Worm (Caenorhabditis elegans) whole organism, L4 larva: ENCODE measurements around the gene D1025.10.
A peak's percentile ranks its signal among the peaks of the same experiment; 100 is the strongest.

Source experiments
- F44E2.7 ChIP-seq: fragments of 200-800 bp; sonication (Bioruptor generic); IDR thresholded peaks from 2 replicates; pipeline ENCODE4 v2.1.2; 2022; ENCODE audit warnings: missing genetic modification characterization, missing compliant biosample characterization
- F49E8.2 ChIP-seq: sonication (generic microtip); optimal IDR thresholded peaks from 2 replicates; lab custom pipeline; 2016; ENCODE audit warnings: missing compliant biosample characterization, mild to moderate bottlenecking, missing genetic modification characterization, borderline replicate concordance
- T20F7.1 ChIP-seq: fragments of 200-800 bp; sonication (Bioruptor generic); optimal IDR thresholded peaks from 2 replicates; lab custom pipeline; 2018; ENCODE audit warnings: mild to moderate bottlenecking, missing genetic modification characterization, missing compliant biosample characterization
- Y75B8A.6 ChIP-seq: fragments of 200-800 bp; sonication (Bioruptor generic); IDR thresholded peaks from 2 replicates; pipeline ENCODE4 v1.3.6; 2022; ENCODE audit warnings: missing genetic modification reagents, missing genetic modification characterization, missing compliant biosample characterization
- ZK337.2 ChIP-seq: fragments of 200-800 bp; sonication (Bioruptor generic); IDR thresholded peaks from 2 replicates; pipeline ENCODE4 v1.3.6; 2022; ENCODE audit warnings: missing genetic modification reagents, missing genetic modification characterization, missing compliant biosample characterization
- aly-2 ChIP-seq: sonication (generic microtip); optimal IDR thresholded peaks from 2 replicates; lab custom pipeline; 2018; ENCODE audit warnings: missing biosample characterization, missing genetic modification characterization
- ceh-20 ChIP-seq: fragments of 200-800 bp; sonication (Bioruptor generic); IDR thresholded peaks from 2 replicates; pipeline ENCODE4 v1.3.6; 2022; ENCODE audit warnings: missing genetic modification reagents, missing genetic modification characterization, missing compliant biosample characterization
- ceh-28 ChIP-seq: fragments of 150-350 bp; optimal IDR thresholded peaks from 2 replicates; lab custom pipeline; 2014; ENCODE audit warnings: missing biosample characterization, missing genetic modification reagents, missing genetic modification characterization
- ceh-44 ChIP-seq: fragments of 200-800 bp; sonication (Bioruptor generic); IDR thresholded peaks from 2 replicates; pipeline ENCODE4 v1.3.6; 2022; ENCODE audit warnings: missing genetic modification reagents, missing genetic modification characterization, missing compliant biosample characterization
- ceh-82 ChIP-seq: sonication (generic microtip); optimal IDR thresholded peaks from 2 replicates; lab custom pipeline; 2017; ENCODE audit warnings: missing biosample characterization, missing genetic modification characterization
- cey-2 ChIP-seq: sonication (generic microtip); optimal IDR thresholded peaks from 3 replicates; lab custom pipeline; 2017; ENCODE audit warnings: missing genetic modification characterization, mild to moderate bottlenecking, missing compliant biosample characterization, antibody characterized with exemption, borderline replicate concordance; ENCODE audit not compliant: insufficient read depth
- ctbp-1 ChIP-seq: fragments of 200-800 bp; sonication (Bioruptor generic); IDR thresholded peaks from 2 replicates; pipeline ENCODE4 v1.3.6; 2022; ENCODE audit warnings: missing genetic modification reagents, missing genetic modification characterization, missing compliant biosample characterization
- daf-12 ChIP-seq: fragments of 150-350 bp; optimal IDR thresholded peaks from 2 replicates; lab custom pipeline; 2014; ENCODE audit warnings: missing biosample characterization, missing genetic modification reagents, missing genetic modification characterization
- dmd-6 ChIP-seq: fragments of 200-800 bp; sonication (Bioruptor generic); IDR thresholded peaks from 2 replicates; pipeline ENCODE4 v1.3.6; 2022; ENCODE audit warnings: missing genetic modification reagents, missing genetic modification characterization, missing compliant biosample characterization
- dmd-9 ChIP-seq: fragments of 200-800 bp; sonication (Bioruptor generic); IDR thresholded peaks from 2 replicates; pipeline ENCODE4 v1.3.6; 2022; ENCODE audit warnings: missing genetic modification reagents, missing genetic modification characterization, missing compliant biosample characterization
- dve-1 ChIP-seq: sonication (generic microtip); optimal IDR thresholded peaks from 2 replicates; lab custom pipeline; 2017; ENCODE audit warnings: antibody characterized with exemption, mild to moderate bottlenecking, missing genetic modification characterization, missing compliant biosample characterization; ENCODE audit not compliant: insufficient read depth
- egl-27 ChIP-seq: sonication (generic microtip); optimal IDR thresholded peaks from 3 replicates; lab custom pipeline; 2017; ENCODE audit warnings: missing biosample characterization, missing genetic modification reagents, missing genetic modification characterization
- hlh-30 ChIP-seq: sonication (generic microtip); optimal IDR thresholded peaks from 2 replicates; lab custom pipeline; 2017; ENCODE audit warnings: antibody characterized with exemption, mild to moderate bottlenecking, missing genetic modification characterization, missing compliant biosample characterization; ENCODE audit not compliant: insufficient read depth
- hmg-1.1 ChIP-seq: fragments of 200-800 bp; sonication (Bioruptor generic); IDR thresholded peaks from 2 replicates; pipeline ENCODE4 v1.3.6; 2022; ENCODE audit warnings: missing genetic modification reagents, missing genetic modification characterization, missing compliant biosample characterization
- lin-1 ChIP-seq: fragments of 200-800 bp; sonication (Bioruptor generic); IDR thresholded peaks from 2 replicates; pipeline ENCODE4 v1.3.6; 2022; ENCODE audit warnings: missing genetic modification reagents, missing genetic modification characterization, missing compliant biosample characterization
- lin-15B ChIP-seq: fragments of 150-350 bp; sonication (generic microtip); optimal IDR thresholded peaks from 3 replicates; lab custom pipeline; 2014; ENCODE audit warnings: missing biosample characterization, missing genetic modification characterization
- lin-38 ChIP-seq: fragments of 200-800 bp; sonication (Bioruptor generic); IDR thresholded peaks from 2 replicates; pipeline ENCODE4 v1.3.6; 2022; ENCODE audit warnings: missing genetic modification reagents, missing genetic modification characterization, missing compliant biosample characterization
- lir-3 ChIP-seq: sonication (generic microtip); optimal IDR thresholded peaks from 2 replicates; lab custom pipeline; 2016; ENCODE audit warnings: mild to moderate bottlenecking, missing genetic modification characterization, missing compliant biosample characterization
- lsy-2 ChIP-seq, 2 experiments: fragments of 150-350 bp in 1 of 2; sonication (generic microtip) in 1 of 2; optimal IDR thresholded peaks; 2 replicates each; lab custom pipeline; 2014 to 2017; ENCODE audit warnings: missing biosample characterization in 2 of 2, missing genetic modification characterization in 2 of 2
- madf-5 ChIP-seq, 2 experiments: fragments of 200-800 bp; sonication (Bioruptor generic); IDR thresholded peaks; 2 replicates each; pipeline ENCODE4 v1.3.6; 2022; ENCODE audit warnings: missing compliant biosample characterization in 2 of 2, missing genetic modification characterization in 2 of 2
- mes-2 ChIP-seq: sonication (generic microtip); optimal IDR thresholded peaks from 2 replicates; lab custom pipeline; 2016; ENCODE audit warnings: missing genotype, mild to moderate bottlenecking, missing genetic modification characterization, missing compliant biosample characterization; ENCODE audit not compliant: poor library complexity, severe bottlenecking
- mxl-2 ChIP-seq: fragments of 200-800 bp; sonication (Bioruptor generic); conservative IDR thresholded peaks from 2 replicates; pipeline ENCODE4 v1.3.6; 2022; ENCODE audit warnings: missing genetic modification reagents, missing genetic modification characterization, missing compliant biosample characterization
- mxl-3 ChIP-seq: fragments of 200-800 bp; sonication (Bioruptor generic); optimal IDR thresholded peaks from 2 replicates; lab custom pipeline; 2018; ENCODE audit warnings: mild to moderate bottlenecking, missing genetic modification characterization, missing compliant biosample characterization
- nhr-111 ChIP-seq: fragments of 200-800 bp; sonication (Bioruptor generic); optimal IDR thresholded peaks from 2 replicates; lab custom pipeline; 2018; ENCODE audit warnings: mild to moderate bottlenecking, missing genetic modification characterization, missing compliant biosample characterization
- nhr-237 ChIP-seq: sonication (generic microtip); optimal IDR thresholded peaks from 2 replicates; lab custom pipeline; 2017; ENCODE audit warnings: missing biosample characterization, missing genetic modification characterization
- nhr-41 ChIP-seq: fragments of 200-800 bp; sonication (Bioruptor generic); IDR thresholded peaks from 2 replicates; pipeline ENCODE4 v1.3.6; 2022; ENCODE audit warnings: missing genetic modification reagents, missing genetic modification characterization, missing compliant biosample characterization
- nhr-48 ChIP-seq: sonication (generic microtip); optimal IDR thresholded peaks from 2 replicates; lab custom pipeline; 2016; ENCODE audit warnings: mild to moderate bottlenecking, missing genetic modification characterization, missing compliant biosample characterization
- pha-4 ChIP-seq, 2 experiments: fragments of 150-350 bp in 1 of 2; fragments of 200-800 bp in 1 of 2; sonication (Bioruptor generic) in 1 of 2; IDR thresholded peaks in 1 of 2; optimal IDR thresholded peaks in 1 of 2; 2 replicates each; pipeline versions ENCODE4 v1.3.6 to Lab custom; 2014 to 2022; ENCODE audit warnings: missing genetic modification characterization in 2 of 2, missing genetic modification reagents in 2 of 2, missing biosample characterization in 1 of 2, missing compliant biosample characterization in 1 of 2
- skn-1 ChIP-seq: fragments of 150-350 bp; optimal IDR thresholded peaks from 2 replicates; lab custom pipeline; 2014; ENCODE audit warnings: missing biosample characterization, missing genetic modification characterization
- snpc-4 ChIP-seq: fragments of 150-350 bp; optimal IDR thresholded peaks from 2 replicates; lab custom pipeline; 2014; ENCODE audit warnings: missing biosample characterization, missing genetic modification characterization
- spr-3 ChIP-seq: fragments of 200-800 bp; sonication (Bioruptor generic); optimal IDR thresholded peaks from 2 replicates; lab custom pipeline; 2018; ENCODE audit warnings: mild to moderate bottlenecking, missing genetic modification characterization, missing compliant biosample characterization
- tag-97 ChIP-seq: fragments of 200-800 bp; sonication (Bioruptor generic); IDR thresholded peaks from 2 replicates; pipeline ENCODE4 v1.3.6; 2022; ENCODE audit warnings: missing genetic modification characterization, missing compliant biosample characterization
- tra-1 ChIP-seq: fragments of 200-800 bp; sonication (Bioruptor generic); IDR thresholded peaks from 2 replicates; pipeline ENCODE4 v1.3.6; 2022; ENCODE audit warnings: missing genetic modification reagents, missing genetic modification characterization, missing compliant biosample characterization
- zag-1 ChIP-seq: fragments of 150-350 bp; optimal IDR thresholded peaks from 2 replicates; lab custom pipeline; 2014; ENCODE audit warnings: missing biosample characterization, missing genetic modification characterization
- zip-11 ChIP-seq: fragments of 200-800 bp; sonication (Bioruptor generic); IDR thresholded peaks from 2 replicates; pipeline ENCODE4 v1.3.6; 2022; ENCODE audit warnings: missing genetic modification characterization, missing compliant biosample characterization

The D1025.10 gene

DNA sequence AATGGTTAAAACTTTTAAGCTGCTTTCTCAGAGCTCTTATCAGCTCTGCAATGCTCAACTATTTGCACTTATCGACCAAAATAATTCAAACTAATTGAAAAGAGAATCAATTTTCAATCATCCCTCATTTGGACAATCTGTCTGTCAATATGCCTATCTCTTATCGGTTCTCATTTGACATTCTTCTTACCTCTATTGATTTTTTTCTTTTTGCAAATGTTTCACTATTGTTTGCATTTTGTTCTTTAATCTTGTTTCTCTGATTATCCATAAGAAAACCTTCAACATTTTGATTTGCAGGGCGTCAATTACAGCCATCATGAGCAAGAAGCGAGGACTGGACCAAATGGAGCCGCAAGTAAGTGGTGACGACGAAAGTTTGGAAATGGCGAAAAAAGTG is at the start of gene D1025.10:
Gene D1025.10, plus strand, starts transcription at position 301 of the 400 bp plus-strand sequence.
- TF ChIP-seq madf-5 (GFP tag; IDR thresholded peaks at IDR 0.05; lab: Robert Waterston, UW) (no peak), ceh-44 (GFP tag; lab: Robert Waterston, UW) (no peak), zag-1 (tag; lab: Kevin White, UChicago) (no peak), cey-2 (tag; lab: Kevin White, UChicago) (no peak), lin-1 (GFP tag; lab: Robert Waterston, UW) (no peak), dmd-6 (GFP tag; lab: Robert Waterston, UW) (peak; percentile 55; the same call in 1 of the 2 replicates), dve-1 (tag; lab: Kevin White, UChicago) (peak; percentile 5), spr-3 (GFP tag; lab: Kevin White, UChicago) (no peak)

ce11 chrX:14469284-14469683 is 47.4 kb upstream of the D1025.10 start, which contains the start of gene M163.9:
Gene M163.9, plus strand, starts transcription at chrX:14469584.
- TF ChIP-seq T20F7.1 (no peak), ceh-82 (no peak), snpc-4 (no peak), mxl-3 (no peak), F49E8.2 (tag; lab: Kevin White, UChicago) (no peak)

DNA sequence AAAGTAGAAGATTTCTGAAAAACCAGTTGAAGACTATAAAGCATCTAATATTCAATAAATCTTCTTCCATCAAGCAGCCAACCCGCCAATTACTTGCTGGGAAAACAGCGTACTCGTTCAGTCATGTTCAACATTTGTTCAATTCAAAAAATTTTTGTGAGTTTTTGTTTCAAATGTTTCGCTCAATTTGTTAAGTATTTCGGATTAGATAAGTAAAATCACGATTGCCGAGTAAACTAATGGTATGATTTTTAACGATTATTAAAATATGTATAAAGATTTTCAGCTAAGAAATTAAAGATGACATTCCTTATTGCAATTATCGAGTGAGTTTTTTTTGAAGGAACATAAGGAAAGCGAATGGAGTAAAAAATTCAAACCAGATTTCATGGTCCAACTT is 46.0 kb upstream of the D1025.10 start, which contains the start of gene M163.10:
Gene M163.10, plus strand, starts transcription at position 301 of the 400 bp plus-strand sequence.
- TF ChIP-seq T20F7.1, result no peak
- no peak for TF ChIP-seq ceh-20 (GFP tag; lab: Robert Waterston, UW)
- no peak for TF ChIP-seq ceh-82
- no peak for TF ChIP-seq nhr-48 (tag; lab: Kevin White, UChicago)

ce11 chrX:14473740-14474139 is 42.9 kb upstream of the D1025.10 start, which contains the start of gene M163.5:
Gene M163.5, plus strand, starts transcription at chrX:14474040.
- TF ChIP-seq nhr-111 (GFP tag; lab: Kevin White, UChicago) (no peak), lsy-2 (tag; optimal IDR thresholded peaks at IDR 0.05; lab: Kevin White, UChicago) (no peak), hlh-30 (tag; lab: Kevin White, UChicago) (no peak), hmg-1.1 (no peak), lir-3 (tag; lab: Kevin White, UChicago) (no peak), tra-1 (GFP tag; lab: Robert Waterston, UW) (no peak), F44E2.7 (GFP tag; lab: Robert Waterston, UW) (no peak), ZK337.2 (no peak), nhr-41 (no peak)

DNA sequence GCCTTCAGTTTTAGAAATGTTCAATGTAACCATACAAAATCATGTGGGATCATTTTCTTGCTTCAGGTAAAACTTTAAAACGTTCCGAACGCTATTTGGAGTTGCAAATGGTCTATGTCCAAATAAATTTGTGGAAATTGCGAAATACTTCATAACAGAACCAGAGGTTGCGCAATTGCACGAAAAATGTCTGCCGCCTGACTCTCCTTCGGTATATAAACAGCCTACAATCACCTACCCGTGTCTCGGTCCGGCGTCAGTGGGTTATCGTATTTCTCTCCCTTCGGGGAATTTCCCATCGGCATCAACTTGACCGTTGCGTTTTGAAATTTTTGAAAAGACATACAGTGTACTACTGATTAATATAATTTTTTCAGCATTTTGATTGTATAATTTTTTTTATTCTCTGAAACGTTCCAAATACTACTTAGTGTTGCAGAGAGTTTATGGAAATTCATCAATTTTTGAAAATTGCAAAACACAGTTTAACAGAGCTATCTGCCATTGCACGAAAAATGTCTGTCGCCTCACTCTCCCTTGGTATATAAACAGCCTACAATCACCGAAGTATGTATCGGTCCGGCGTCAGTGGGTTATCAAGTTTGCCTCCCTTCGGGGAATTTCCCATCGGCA is 39.9 kb upstream of the D1025.10 start:
- peak; percentile 28 for TF ChIP-seq lir-3 (tag; lab: Kevin White, UChicago)
- peak; percentile 61 for TF ChIP-seq hlh-30 (tag; lab: Kevin White, UChicago)
- TF ChIP-seq ctbp-1 (GFP tag; lab: Robert Waterston, UW), result peak; percentile 60; the same call in 1 of the 2 replicates
- no peak; the same call in 1 of the 2 replicates for TF ChIP-seq lin-38 (GFP tag; lab: Robert Waterston, UW)
- TF ChIP-seq aly-2 (tag; lab: Kevin White, UChicago), result no peak
- TF ChIP-seq skn-1, result no peak
- no peak for TF ChIP-seq lin-15B (tag; lab: Kevin White, UChicago)
- peak; percentile 56; the same call in 1 of the 2 replicates for TF ChIP-seq dmd-9
- 0 out of 2 replicates have a peak, but pooled peaks have one; percentile 47 for TF ChIP-seq tag-97 (GFP tag; lab: Robert Waterston, UW)
- TF ChIP-seq daf-12, result no peak
- TF ChIP-seq ceh-28, result no peak
- TF ChIP-seq pha-4 (GFP tag; IDR thresholded peaks at IDR 0.05; lab: Robert Waterston, UW), result peak; percentile 76; the same call in 1 of the 2 replicates
- TF ChIP-seq pha-4 (tag; optimal IDR thresholded peaks at IDR 0.05; lab: Kevin White, UChicago), result no peak
- peak; percentile 93 for TF ChIP-seq snpc-4
- TF ChIP-seq tra-1 (GFP tag; lab: Robert Waterston, UW), result peak; percentile 64
- no peak for TF ChIP-seq egl-27 (tag; lab: Kevin White, UChicago)
- peak; percentile 73 for TF ChIP-seq spr-3 (GFP tag; lab: Kevin White, UChicago)
- TF ChIP-seq T20F7.1, result peak; percentile 23
- TF ChIP-seq zip-11 (GFP tag; lab: Robert Waterston, UW), result no peak
- no peak for TF ChIP-seq nhr-237
- TF ChIP-seq Y75B8A.6 (GFP tag; lab: Robert Waterston, UW), result no peak
- TF ChIP-seq mes-2 (tag; lab: Kevin White, UChicago), result no peak
- 0 out of 2 replicates have a peak, but pooled peaks have one; percentile 45 for TF ChIP-seq mxl-2 (GFP tag; lab: Robert Waterston, UW)
